Worm (Caenorhabditis elegans) whole organism, late embryonic: ENCODE results near the gene C16B8.3.

ENCODE experiments used
- C08G9.2 ChIP-seq: sonication (generic microtip); optimal IDR thresholded peaks from 2 replicates; lab custom pipeline; 2016; ENCODE audit warnings: mild to moderate bottlenecking, missing genetic modification characterization, moderate library complexity, missing compliant biosample characterization
- F13H6.1 ChIP-seq: sonication (generic microtip); optimal IDR thresholded peaks from 2 replicates; lab custom pipeline; 2016; ENCODE audit warnings: missing genetic modification characterization, missing compliant biosample characterization
- K02D7.2 ChIP-seq: sonication (generic microtip); optimal IDR thresholded peaks from 2 replicates; lab custom pipeline; 2017; ENCODE audit warnings: mild to moderate bottlenecking, missing genetic modification characterization, missing compliant biosample characterization
- T23F11.4 ChIP-seq: fragments of 200-800 bp; sonication (Bioruptor generic); optimal IDR thresholded peaks from 2 replicates; lab custom pipeline; 2018; ENCODE audit warnings: mild to moderate bottlenecking, missing genetic modification characterization, missing compliant biosample characterization
- ceh-14 ChIP-seq: sonication (generic microtip); optimal IDR thresholded peaks from 2 replicates; lab custom pipeline; 2016; ENCODE audit warnings: missing genotype, missing genetic modification characterization, missing compliant biosample characterization
- ceh-2 ChIP-seq: sonication (generic microtip); optimal IDR thresholded peaks from 2 replicates; lab custom pipeline; 2016; ENCODE audit warnings: missing genotype, missing genetic modification characterization, missing compliant biosample characterization
- ceh-22 ChIP-seq: sonication (generic microtip); optimal IDR thresholded peaks from 2 replicates; lab custom pipeline; 2017; ENCODE audit warnings: missing biosample characterization, missing genetic modification characterization
- ceh-24 ChIP-seq: sonication (generic microtip); optimal IDR thresholded peaks from 2 replicates; lab custom pipeline; 2016; ENCODE audit warnings: mild to moderate bottlenecking, missing genetic modification characterization, missing compliant biosample characterization
- ceh-31 ChIP-seq: sonication (generic microtip); optimal IDR thresholded peaks from 2 replicates; lab custom pipeline; 2016; ENCODE audit warnings: missing genetic modification characterization, missing compliant biosample characterization
- ceh-34 ChIP-seq: sonication (generic microtip); optimal IDR thresholded peaks from 2 replicates; lab custom pipeline; 2016; ENCODE audit warnings: mild to moderate bottlenecking, missing genetic modification characterization, missing compliant biosample characterization
- ceh-6 ChIP-seq: fragments of 200-800 bp; sonication (Bioruptor generic); optimal IDR thresholded peaks from 2 replicates; lab custom pipeline; 2018; ENCODE audit warnings: mild to moderate bottlenecking, missing genetic modification characterization, missing compliant biosample characterization
- ceh-9 ChIP-seq: sonication (generic microtip); optimal IDR thresholded peaks from 2 replicates; lab custom pipeline; 2016; ENCODE audit warnings: mild to moderate bottlenecking, missing genetic modification characterization, inconsistent platforms, missing compliant biosample characterization
- che-1 ChIP-seq: sonication (generic microtip); optimal IDR thresholded peaks from 2 replicates; lab custom pipeline; 2016; ENCODE audit warnings: mild to moderate bottlenecking, missing genetic modification characterization, missing compliant biosample characterization
- dmd-4 ChIP-seq: sonication (generic microtip); optimal IDR thresholded peaks from 2 replicates; lab custom pipeline; 2016; ENCODE audit warnings: borderline replicate concordance, missing genetic modification characterization, missing compliant biosample characterization
- dve-1 ChIP-seq: sonication (generic microtip); optimal IDR thresholded peaks from 2 replicates; lab custom pipeline; 2017; ENCODE audit warnings: antibody characterized with exemption, mild to moderate bottlenecking, missing genetic modification characterization, missing compliant biosample characterization
- elt-2 ChIP-seq: sonication (generic microtip); optimal IDR thresholded peaks from 2 replicates; lab custom pipeline; 2016; ENCODE audit warnings: missing genetic modification reagents, missing genetic modification characterization, missing compliant biosample characterization
- elt-4 ChIP-seq: sonication (generic microtip); optimal IDR thresholded peaks from 2 replicates; lab custom pipeline; 2016; ENCODE audit warnings: missing genetic modification characterization, missing compliant biosample characterization
- ets-4 ChIP-seq: sonication (generic microtip); optimal IDR thresholded peaks from 2 replicates; lab custom pipeline; 2016; ENCODE audit warnings: missing genetic modification characterization, missing compliant biosample characterization
- eyg-1 ChIP-seq: sonication (generic microtip); optimal IDR thresholded peaks from 2 replicates; lab custom pipeline; 2016; ENCODE audit warnings: missing genotype, missing genetic modification characterization, missing compliant biosample characterization
- fkh-10 ChIP-seq: fragments of 150-350 bp; optimal IDR thresholded peaks from 2 replicates; lab custom pipeline; 2014; ENCODE audit warnings: missing biosample characterization, missing genetic modification reagents, missing genetic modification characterization
- fkh-6 ChIP-seq: sonication (generic microtip); optimal IDR thresholded peaks from 2 replicates; lab custom pipeline; 2016; ENCODE audit warnings: missing genetic modification characterization, missing compliant biosample characterization
- gmeb-2 ChIP-seq: sonication (generic microtip); optimal IDR thresholded peaks from 2 replicates; lab custom pipeline; 2016; ENCODE audit warnings: missing genetic modification characterization, inconsistent platforms, missing compliant biosample characterization
- hlh-15 ChIP-seq: sonication (generic microtip); optimal IDR thresholded peaks from 2 replicates; lab custom pipeline; 2016; ENCODE audit warnings: missing genetic modification characterization, missing compliant biosample characterization
- hlh-30 ChIP-seq: sonication (generic microtip); optimal IDR thresholded peaks from 2 replicates; lab custom pipeline; 2017; ENCODE audit warnings: antibody characterized with exemption, missing genetic modification characterization, missing compliant biosample characterization; ENCODE audit not compliant: insufficient read depth
- hlh-6 ChIP-seq: sonication (generic microtip); optimal IDR thresholded peaks from 2 replicates; lab custom pipeline; 2016; ENCODE audit warnings: missing genotype, missing genetic modification characterization, missing compliant biosample characterization
- lim-6 ChIP-seq: sonication (generic microtip); optimal IDR thresholded peaks from 2 replicates; lab custom pipeline; 2016; ENCODE audit warnings: missing genetic modification characterization, missing compliant biosample characterization
- nfya-1 ChIP-seq: sonication (generic microtip); optimal IDR thresholded peaks from 2 replicates; lab custom pipeline; 2017; ENCODE audit warnings: missing genetic modification characterization, mild to moderate bottlenecking, missing compliant biosample characterization, antibody characterized with exemption, moderate library complexity
- nhr-11 ChIP-seq: fragments of 150-350 bp; optimal IDR thresholded peaks from 2 replicates; lab custom pipeline; 2014; ENCODE audit warnings: missing biosample characterization, missing genetic modification characterization
- pqm-1 ChIP-seq: sonication (generic microtip); optimal IDR thresholded peaks from 2 replicates; lab custom pipeline; 2016; ENCODE audit warnings: missing genetic modification characterization, missing compliant biosample characterization
- ref-2 ChIP-seq: sonication (generic microtip); optimal IDR thresholded peaks from 2 replicates; lab custom pipeline; 2016; ENCODE audit warnings: missing genetic modification characterization, missing compliant biosample characterization
- rnt-1 ChIP-seq: sonication (generic microtip); optimal IDR thresholded peaks from 2 replicates; lab custom pipeline; 2016; ENCODE audit warnings: missing genetic modification characterization, missing compliant biosample characterization
- sdc-2 ChIP-seq: sonication (generic microtip); optimal IDR thresholded peaks from 2 replicates; lab custom pipeline; 2016; ENCODE audit warnings: missing genotype, missing genetic modification characterization, missing compliant biosample characterization
- sox-2 ChIP-seq: fragments of 200-800 bp; sonication (Bioruptor generic); IDR thresholded peaks from 2 replicates; pipeline ENCODE4 v1.3.6; 2022; ENCODE audit warnings: missing genetic modification reagents, missing genetic modification characterization, missing compliant biosample characterization
- tbx-7 ChIP-seq: sonication (generic microtip); optimal IDR thresholded peaks from 2 replicates; lab custom pipeline; 2016; ENCODE audit warnings: missing genotype, missing genetic modification characterization, missing compliant biosample characterization
- ttx-3 ChIP-seq: sonication (generic microtip); optimal IDR thresholded peaks from 2 replicates; lab custom pipeline; 2016; ENCODE audit warnings: missing genetic modification reagents, missing genetic modification characterization, missing compliant biosample characterization
- unc-3 ChIP-seq, 2 experiments: fragments of 200-800 bp in 1 of 2; sonication (Bioruptor generic) in 1 of 2; sonication (generic microtip) in 1 of 2; conservative IDR thresholded peaks in 1 of 2; optimal IDR thresholded peaks in 1 of 2; 2 replicates each; pipeline versions ENCODE4 v1.3.6 to Lab custom; 2016 to 2022; ENCODE audit warnings: missing compliant biosample characterization in 2 of 2, missing genetic modification characterization in 2 of 2, missing genetic modification reagents in 1 of 2
- unc-42 ChIP-seq: sonication (generic microtip); optimal IDR thresholded peaks from 2 replicates; lab custom pipeline; 2016; ENCODE audit warnings: missing genotype, missing genetic modification characterization, missing compliant biosample characterization

Gene C16B8.3

DNA sequence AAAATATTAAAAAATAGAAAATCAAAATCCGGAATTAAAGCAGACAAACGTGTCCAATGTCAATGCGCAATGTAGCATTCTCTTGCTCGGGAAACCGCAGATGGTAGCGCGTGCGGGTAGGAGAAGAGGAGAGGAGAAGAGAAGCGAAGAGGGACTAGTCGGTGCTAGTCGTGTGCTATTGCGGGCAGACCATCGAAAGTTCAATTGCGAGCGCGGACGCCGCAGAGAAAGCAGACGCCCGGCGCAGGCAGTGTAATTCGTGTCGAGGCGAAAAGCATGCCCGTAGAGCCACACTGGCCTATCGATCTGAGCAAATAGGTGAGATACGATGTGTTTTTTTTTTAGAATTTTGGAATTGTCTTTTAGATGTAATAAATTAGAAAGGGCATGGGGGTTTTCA is 22.8 kb downstream of the C16B8.3 start (continued):
- no peak for TF ChIP-seq unc-3 (GFP tag; conservative IDR thresholded peaks at IDR 0.05; lab: Robert Waterston, UW)
- TF ChIP-seq unc-3 (tag; optimal IDR thresholded peaks at IDR 0.05; lab: Kevin White, UChicago) = no peak
- no peak for TF ChIP-seq gmeb-2 (tag; lab: Kevin White, UChicago)
- TF ChIP-seq sox-2 (GFP tag; lab: Robert Waterston, UW) = no peak
- no peak for TF ChIP-seq ceh-24
- no peak for TF ChIP-seq ets-4 (tag; lab: Kevin White, UChicago)
- TF ChIP-seq ceh-22 (tag; lab: Kevin White, UChicago) = no peak
- TF ChIP-seq ceh-2 (tag; lab: Kevin White, UChicago) = peak; percentile 16
- TF ChIP-seq K02D7.2 (tag; lab: Kevin White, UChicago) = no peak

DNA sequence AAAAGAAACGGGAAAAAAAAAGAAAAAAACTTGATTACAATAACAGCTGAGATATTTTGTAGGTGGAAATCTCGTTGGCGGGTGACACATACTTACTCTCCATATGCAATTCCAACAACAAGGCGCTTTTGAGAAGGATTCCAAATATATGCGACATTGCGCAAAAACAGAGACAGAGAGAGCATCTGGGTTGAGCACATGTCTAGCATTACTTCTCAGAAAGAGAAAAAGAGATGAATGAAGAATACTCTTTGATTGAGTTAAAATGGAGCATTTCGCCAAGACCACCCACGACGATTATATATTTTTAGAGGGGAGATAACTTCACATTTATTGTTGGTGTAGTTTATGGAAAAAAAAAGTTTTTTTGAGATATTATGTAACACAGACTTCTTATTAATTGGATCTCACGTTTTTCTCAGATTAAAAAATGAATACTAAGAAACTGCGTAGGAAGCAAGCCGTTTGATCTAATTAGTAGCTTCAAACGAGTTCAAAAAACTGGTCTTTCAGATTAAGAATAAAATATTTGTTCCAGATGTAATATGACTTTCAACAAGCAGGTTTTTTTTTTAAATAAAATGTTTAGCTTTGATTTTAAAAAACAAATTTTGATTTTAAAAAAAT is 23.4 kb downstream of the C16B8.3 start:
- TF ChIP-seq K02D7.2 (tag; lab: Kevin White, UChicago) (no peak), unc-42 (peak; percentile 38)
- TF ChIP-seq, all 69 proteins: peak for 1

DNA sequence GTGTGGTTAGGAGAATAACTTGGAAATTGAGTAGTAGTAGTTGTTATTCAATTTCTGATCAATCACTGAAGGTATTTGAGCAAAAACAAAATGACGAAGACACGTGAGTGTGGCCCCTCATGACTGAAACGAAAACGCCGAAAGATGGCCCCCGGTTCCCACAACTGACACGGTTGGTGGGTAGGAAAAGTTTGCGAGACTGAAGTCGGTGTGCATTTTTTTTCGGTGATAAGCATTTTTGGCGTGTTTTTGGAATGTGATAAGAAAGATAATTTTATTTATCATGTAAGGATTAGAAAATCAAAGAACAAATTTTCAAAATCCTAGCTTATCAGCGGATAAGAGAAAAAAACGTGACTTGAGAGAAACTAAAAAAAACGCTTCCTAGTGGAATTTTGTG is 24.4 kb downstream of the C16B8.3 start:
- TF ChIP-seq ceh-34 (tag; lab: Kevin White, UChicago) (no peak), elt-2 (peak; percentile 35)

DNA sequence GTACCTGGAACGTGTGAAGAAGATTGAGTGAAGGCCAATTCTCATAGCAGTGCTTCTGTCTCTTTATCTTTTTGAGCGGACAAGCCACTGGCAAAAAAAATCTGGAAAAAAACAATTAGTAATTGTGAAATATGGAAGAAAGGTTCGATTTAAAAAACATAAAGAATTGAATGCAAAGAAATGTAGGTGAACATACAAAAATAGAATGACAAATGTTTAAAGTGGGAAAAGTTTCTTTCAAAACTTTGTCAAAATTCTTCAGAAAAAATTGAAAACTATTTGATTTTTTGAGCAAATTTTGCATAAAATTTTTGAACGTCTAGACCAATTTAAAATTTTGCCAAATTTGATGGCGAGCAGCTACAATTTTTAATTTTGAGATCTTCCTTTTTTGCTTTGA is 25.2 kb downstream of the C16B8.3 start, which contains the start of gene ptp-4A2:
ptp-4A2 (minus strand) TSS at position 101 of the 400 bp plus-strand sequence.
- TF ChIP-seq unc-42 (no peak), hlh-15 (no peak), ceh-31 (tag; lab: Kevin White, UChicago) (no peak), ttx-3 (no peak), T23F11.4 (GFP tag; lab: Kevin White, UChicago) (no peak), nfya-1 (tag; lab: Kevin White, UChicago) (no peak), sdc-2 (tag; lab: Kevin White, UChicago) (no peak), ref-2 (no peak), hlh-6 (no peak), gmeb-2 (tag; lab: Kevin White, UChicago) (no peak), elt-4 (no peak), lim-6 (tag; lab: Kevin White, UChicago) (no peak), rnt-1 (tag; lab: Kevin White, UChicago) (no peak), hlh-30 (tag; lab: Kevin White, UChicago) (no peak), dmd-4 (tag; lab: Kevin White, UChicago) (no peak), che-1 (tag; lab: Kevin White, UChicago) (no peak), fkh-10 (GFP tag; lab: Kevin White, UChicago) (no peak)

DNA sequence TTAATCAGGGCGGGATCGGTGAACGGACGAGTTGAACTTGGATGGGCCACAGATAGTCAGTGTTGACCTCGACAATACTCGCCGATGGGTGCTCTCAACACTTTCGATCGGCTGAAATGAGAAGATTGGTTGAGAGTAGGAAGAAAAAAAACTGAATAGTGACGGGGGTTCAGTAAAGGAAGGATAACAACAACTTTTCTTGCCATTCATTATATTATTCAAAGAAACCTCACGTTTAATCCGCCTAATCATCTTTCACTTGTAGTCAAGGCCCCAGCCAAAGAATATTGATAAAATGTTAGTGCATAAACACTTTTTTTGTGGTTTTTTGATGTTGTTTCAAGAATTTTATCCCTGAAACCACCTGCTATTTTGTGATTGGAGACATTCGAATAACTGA is 26.2 kb downstream of the C16B8.3 start, which contains the start of gene T19D2.13:
T19D2.13 (minus strand) TSS at position 101 of the 400 bp plus-strand sequence.
- TF ChIP-seq ceh-14 (tag; lab: Kevin White, UChicago) = no peak
- TF ChIP-seq lim-6 (tag; lab: Kevin White, UChicago) = no peak
- TF ChIP-seq ets-4 (tag; lab: Kevin White, UChicago) = no peak
- TF ChIP-seq F13H6.1 (tag; lab: Kevin White, UChicago) = no peak
- no peak for TF ChIP-seq tbx-7 (tag; lab: Kevin White, UChicago)
- TF ChIP-seq ceh-9 (tag; lab: Kevin White, UChicago) = no peak
- TF ChIP-seq unc-3 (GFP tag; conservative IDR thresholded peaks at IDR 0.05; lab: Robert Waterston, UW) = no peak
- no peak for TF ChIP-seq unc-3 (tag; optimal IDR thresholded peaks at IDR 0.05; lab: Kevin White, UChicago)
- no peak for TF ChIP-seq hlh-15

DNA sequence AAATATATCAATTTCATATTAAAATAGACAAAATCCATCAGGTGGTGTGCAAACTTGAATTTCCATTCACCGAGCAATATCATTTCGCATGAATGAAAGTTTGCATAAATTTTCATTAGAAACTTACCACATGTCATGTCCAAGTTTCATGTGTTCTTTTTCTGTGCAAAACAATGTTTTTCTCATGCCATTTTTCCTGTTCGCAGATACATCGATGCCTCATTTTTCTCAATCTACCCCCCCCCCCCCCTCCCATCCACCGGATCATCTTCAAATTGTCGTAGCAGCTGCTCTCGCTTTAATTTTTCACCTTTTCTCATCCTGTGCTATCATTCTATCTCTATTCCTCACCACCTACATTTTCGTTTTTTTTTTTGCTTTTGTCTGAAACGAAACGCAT is 29.5 kb downstream of the C16B8.3 start, which contains the start of gene T19D2.3:
T19D2.3 (plus strand) TSS at position 301 of the 400 bp plus-strand sequence.
- TF ChIP-seq K02D7.2 (tag; lab: Kevin White, UChicago) (no peak), T23F11.4 (GFP tag; lab: Kevin White, UChicago) (no peak), nhr-11 (tag; lab: Kevin White, UChicago) (no peak), ceh-6 (GFP tag; lab: Kevin White, UChicago) (no peak), eyg-1 (tag; lab: Kevin White, UChicago) (no peak), C08G9.2 (no peak), dve-1 (tag; lab: Kevin White, UChicago) (no peak), hlh-30 (tag; lab: Kevin White, UChicago) (no peak), pqm-1 (tag; lab: Kevin White, UChicago) (no peak), fkh-6 (tag; lab: Kevin White, UChicago) (no peak)
